Worm (Caenorhabditis elegans) whole organism, late embryonic: ENCODE measurements around the gene cash-1.

Experiments
- Y22D7AL.16 ChIP-seq: sonication (generic microtip); optimal IDR thresholded peaks from 2 replicates; lab custom pipeline; 2016; ENCODE audit warnings: missing genetic modification characterization, missing compliant biosample characterization
- ama-1 ChIP-seq: fragments of 150-350 bp; optimal IDR thresholded peaks from 2 replicates; lab custom pipeline; 2014
- ceh-22 ChIP-seq: sonication (generic microtip); optimal IDR thresholded peaks from 2 replicates; lab custom pipeline; 2017; ENCODE audit warnings: missing biosample characterization, missing genetic modification characterization
- hlh-30 ChIP-seq: sonication (generic microtip); optimal IDR thresholded peaks from 2 replicates; lab custom pipeline; 2017; ENCODE audit warnings: antibody characterized with exemption, missing genetic modification characterization, missing compliant biosample characterization; ENCODE audit not compliant: insufficient read depth
- lin-11 ChIP-seq: fragments of 200-800 bp; sonication (Bioruptor generic); optimal IDR thresholded peaks from 2 replicates; lab custom pipeline; 2018; ENCODE audit warnings: mild to moderate bottlenecking, missing genetic modification characterization, missing compliant biosample characterization
- madf-2 ChIP-seq: sonication (generic microtip); optimal IDR thresholded peaks from 2 replicates; lab custom pipeline; 2017; ENCODE audit warnings: missing genetic modification characterization, missing compliant biosample characterization
- nfya-1 ChIP-seq: sonication (generic microtip); optimal IDR thresholded peaks from 2 replicates; lab custom pipeline; 2017; ENCODE audit warnings: missing genetic modification characterization, mild to moderate bottlenecking, missing compliant biosample characterization, antibody characterized with exemption, moderate library complexity
- pqm-1 ChIP-seq: sonication (generic microtip); optimal IDR thresholded peaks from 2 replicates; lab custom pipeline; 2016; ENCODE audit warnings: missing genetic modification characterization, missing compliant biosample characterization
- tbx-2 ChIP-seq: sonication (generic microtip); optimal IDR thresholded peaks from 2 replicates; lab custom pipeline; 2016; ENCODE audit warnings: missing genetic modification characterization, missing compliant biosample characterization

ce11 chrV:10338305-10338992, 23.6 kb upstream of the cash-1 start, which contains the start of gene arx-2:
- TF ChIP-seq ceh-22 (tag; lab: Kevin White, UChicago), result no peak
- TF ChIP-seq lin-11 (tag; lab: Kevin White, UChicago), result no peak
- no peak for TF ChIP-seq nfya-1 (tag; lab: Kevin White, UChicago)
- no peak for TF ChIP-seq hlh-30
- no peak for TF ChIP-seq tbx-2
- TF ChIP-seq madf-2, result no peak
- no peak for TF ChIP-seq pqm-1 (tag; lab: Kevin White, UChicago)
- no peak for TF ChIP-seq ama-1
- no peak for TF ChIP-seq Y22D7AL.16 (tag; lab: Kevin White, UChicago)
